Worm (Caenorhabditis elegans) whole organism, L1 larva: Measurements from ENCODE around the gene R10E4.7.

ENCODE experiments used
- F16B12.6 ChIP-seq: fragments of 150-350 bp; optimal IDR thresholded peaks from 2 replicates; lab custom pipeline; 2014; ENCODE audit warnings: missing biosample characterization, missing genetic modification characterization
- blmp-1 ChIP-seq: fragments of 150-350 bp; optimal IDR thresholded peaks from 2 replicates; lab custom pipeline; 2014; ENCODE audit warnings: missing biosample characterization, missing genetic modification characterization
- ceh-63 ChIP-seq: fragments of 200-800 bp; sonication (Bioruptor generic); optimal IDR thresholded peaks from 2 replicates; lab custom pipeline; 2018; ENCODE audit warnings: mild to moderate bottlenecking, missing genetic modification characterization, missing compliant biosample characterization
- ceh-82 ChIP-seq, 3 experiments: fragments of 150-350 bp in 1 of 3; sonication (generic microtip) in 2 of 3; optimal IDR thresholded peaks; 2 replicates each; lab custom pipeline; 2014 to 2017; ENCODE audit warnings: missing biosample characterization in 3 of 3, missing genetic modification characterization in 3 of 3
- ceh-88 ChIP-seq: fragments of 200-800 bp; sonication (Bioruptor generic); IDR thresholded peaks from 2 replicates; pipeline ENCODE4 v1.3.6; 2022; ENCODE audit warnings: missing genetic modification characterization, missing compliant biosample characterization
- ces-1 ChIP-seq: fragments of 150-350 bp; optimal IDR thresholded peaks from 2 replicates; lab custom pipeline; 2014; ENCODE audit warnings: missing biosample characterization, missing genetic modification reagents, missing genetic modification characterization
- efl-1 ChIP-seq, 4 experiments: fragments of 150-350 bp; optimal IDR thresholded peaks in 3 of 4; peaks in 1 of 4; 1 replicate in 1 of 4; 2 replicates in 3 of 4; lab custom pipeline; 2014; ENCODE audit warnings: missing biosample characterization in 2 of 4, missing genetic modification characterization in 2 of 4, missing genetic modification reagents in 2 of 4
- efl-3 ChIP-seq: fragments of 200-800 bp; sonication (Bioruptor generic); optimal IDR thresholded peaks from 2 replicates; lab custom pipeline; 2018; ENCODE audit warnings: mild to moderate bottlenecking, missing genetic modification characterization, missing compliant biosample characterization
- elt-3 ChIP-seq, 6 experiments: fragments of 150-350 bp in 1 of 6; sonication (generic microtip); optimal IDR thresholded peaks; 2 replicates each; lab custom pipeline; 2017 to 2018; ENCODE audit warnings: missing biosample characterization in 6 of 6, missing genetic modification characterization in 6 of 6, inconsistent platforms in 1 of 6
- ets-5 ChIP-seq: fragments of 200-800 bp; sonication (Bioruptor generic); IDR thresholded peaks from 2 replicates; pipeline ENCODE4 v1.3.6; 2022; ENCODE audit warnings: missing genetic modification characterization, missing compliant biosample characterization
- fkh-10 ChIP-seq: sonication (generic microtip); optimal IDR thresholded peaks from 2 replicates; lab custom pipeline; 2017; ENCODE audit warnings: missing biosample characterization, missing genetic modification reagents, missing genetic modification characterization
- fkh-8 ChIP-seq: sonication (generic microtip); optimal IDR thresholded peaks from 2 replicates; lab custom pipeline; 2016; ENCODE audit warnings: mild to moderate bottlenecking, missing genetic modification characterization, missing compliant biosample characterization
- fos-1 ChIP-seq: fragments of 150-350 bp; optimal IDR thresholded peaks from 2 replicates; lab custom pipeline; 2014; ENCODE audit warnings: missing biosample characterization, missing genetic modification characterization
- irx-1 ChIP-seq: sonication (generic microtip); optimal IDR thresholded peaks from 2 replicates; lab custom pipeline; 2016; ENCODE audit warnings: missing genetic modification characterization, missing compliant biosample characterization
- lin-13 ChIP-seq: fragments of 150-350 bp; optimal IDR thresholded peaks from 2 replicates; lab custom pipeline; 2014; ENCODE audit warnings: missing biosample characterization, missing genetic modification reagents, missing genetic modification characterization
- lin-14 ChIP-seq: fragments of 200-800 bp; sonication (Bioruptor generic); optimal IDR thresholded peaks from 2 replicates; lab custom pipeline; 2018; ENCODE audit warnings: mild to moderate bottlenecking, missing genetic modification characterization, moderate library complexity, missing compliant biosample characterization
- lin-15B ChIP-seq: fragments of 150-350 bp; sonication (generic microtip); optimal IDR thresholded peaks from 3 replicates; lab custom pipeline; 2014; ENCODE audit warnings: missing biosample characterization, missing genetic modification characterization
- lin-35 ChIP-seq, 2 experiments: fragments of 150-350 bp; optimal IDR thresholded peaks; 2 replicates each; lab custom pipeline; 2014; ENCODE audit warnings: missing biosample characterization in 2 of 2, missing genetic modification characterization in 2 of 2, missing genetic modification reagents in 2 of 2
- lir-3 ChIP-seq: sonication (generic microtip); optimal IDR thresholded peaks from 2 replicates; lab custom pipeline; 2016; ENCODE audit warnings: mild to moderate bottlenecking, missing genetic modification characterization, moderate library complexity, missing compliant biosample characterization; ENCODE audit not compliant: poor library complexity
- lsy-2 ChIP-seq, 2 experiments: fragments of 150-350 bp; optimal IDR thresholded peaks; 2 replicates each; lab custom pipeline; 2014; ENCODE audit warnings: missing biosample characterization in 2 of 2, missing genetic modification characterization in 2 of 2
- mab-9 ChIP-seq: fragments of 200-800 bp; sonication (Bioruptor generic); IDR thresholded peaks from 2 replicates; pipeline ENCODE4 v1.3.6; 2022; ENCODE audit warnings: missing genetic modification reagents, missing genetic modification characterization, missing compliant biosample characterization
- mef-2 ChIP-seq: fragments of 150-350 bp; optimal IDR thresholded peaks from 2 replicates; lab custom pipeline; 2014; ENCODE audit warnings: missing biosample characterization, missing genetic modification characterization
- mep-1 ChIP-seq: fragments of 150-350 bp; optimal IDR thresholded peaks from 2 replicates; lab custom pipeline; 2014; ENCODE audit warnings: missing biosample characterization, missing genetic modification characterization
- nhr-11 ChIP-seq: fragments of 150-350 bp; optimal IDR thresholded peaks from 2 replicates; lab custom pipeline; 2014; ENCODE audit warnings: missing biosample characterization, missing genetic modification characterization
- nhr-20 ChIP-seq: sonication (generic microtip); optimal IDR thresholded peaks from 2 replicates; lab custom pipeline; 2016; ENCODE audit warnings: mild to moderate bottlenecking, missing genetic modification characterization, missing compliant biosample characterization
- nhr-28 ChIP-seq: fragments of 150-350 bp; optimal IDR thresholded peaks from 2 replicates; lab custom pipeline; 2014; ENCODE audit warnings: missing biosample characterization, missing genetic modification characterization
- nhr-71 ChIP-seq: sonication (generic microtip); optimal IDR thresholded peaks from 2 replicates; lab custom pipeline; 2016; ENCODE audit warnings: mild to moderate bottlenecking, missing genetic modification characterization, moderate library complexity, missing compliant biosample characterization
- nhr-85 ChIP-seq: sonication (generic microtip); peaks from one replicate; lab custom pipeline; 2016; ENCODE audit warnings: missing genetic modification characterization, inconsistent platforms, missing compliant biosample characterization
- nhr-90 ChIP-seq: sonication (generic microtip); optimal IDR thresholded peaks from 2 replicates; lab custom pipeline; 2016; ENCODE audit warnings: mild to moderate bottlenecking, missing genetic modification characterization, missing compliant biosample characterization; ENCODE audit not compliant: poor library complexity
- pax-3 ChIP-seq: fragments of 200-800 bp; sonication (Bioruptor generic); optimal IDR thresholded peaks from 2 replicates; lab custom pipeline; 2018; ENCODE audit warnings: mild to moderate bottlenecking, missing genetic modification characterization, moderate library complexity, missing compliant biosample characterization
- rnt-1 ChIP-seq: sonication (generic microtip); optimal IDR thresholded peaks from 2 replicates; lab custom pipeline; 2016; ENCODE audit warnings: mild to moderate bottlenecking, missing genetic modification characterization, moderate library complexity, missing compliant biosample characterization
- snpc-4 ChIP-seq: fragments of 150-350 bp; optimal IDR thresholded peaks from 2 replicates; lab custom pipeline; 2014; ENCODE audit warnings: missing biosample characterization, missing genetic modification characterization
- snu-23 ChIP-seq: sonication (generic microtip); optimal IDR thresholded peaks from 2 replicates; lab custom pipeline; 2016; ENCODE audit warnings: missing genetic modification characterization, missing compliant biosample characterization
- sptf-1 ChIP-seq: fragments of 150-350 bp; optimal IDR thresholded peaks from 2 replicates; lab custom pipeline; 2014; ENCODE audit warnings: missing biosample characterization, missing genetic modification characterization
- tbx-2 ChIP-seq: sonication (generic microtip); optimal IDR thresholded peaks from 2 replicates; lab custom pipeline; 2016; ENCODE audit warnings: missing genetic modification characterization, missing compliant biosample characterization
- vab-15 ChIP-seq: sonication (generic microtip); optimal IDR thresholded peaks from 2 replicates; lab custom pipeline; 2017; ENCODE audit warnings: missing genotype, mild to moderate bottlenecking, missing genetic modification characterization, missing compliant biosample characterization
- zip-4 ChIP-seq: fragments of 200-800 bp; sonication (Bioruptor generic); optimal IDR thresholded peaks from 2 replicates; lab custom pipeline; 2018; ENCODE audit warnings: mild to moderate bottlenecking, missing genetic modification characterization, moderate library complexity, missing compliant biosample characterization
- ztf-11 ChIP-seq, 2 experiments: sonication (generic microtip); optimal IDR thresholded peaks; 2 replicates each; lab custom pipeline; 2016 to 2017; ENCODE audit warnings: missing genetic modification characterization in 2 of 2, missing biosample characterization in 1 of 2, missing compliant biosample characterization in 1 of 2

The R10E4.7 gene

ce11 chrIII:4323120-4323519 lies 28.5 kb downstream of the R10E4.7 start (continued):
- TF ChIP-seq lin-15B (tag; lab: Kevin White, UChicago) (no peak), nhr-71 (peak; percentile 63)
- TF ChIP-seq, all 84 proteins: peak for 23

- TF ChIP-seq efl-1 (optimal IDR thresholded peaks at IDR 0.05; lab: Kevin White, UChicago) (no peak), efl-1 (GFP tag; optimal IDR thresholded peaks at IDR 0.05 in 1 of 2; lab: Kevin White, UChicago) (peak in 1 of 2 experiments; percentile 63), efl-3 (GFP tag; lab: Kevin White, UChicago) (no peak), nhr-85 (peak; percentile 25)
Measured at ce11 chrIII:4323859-4324258, 29.2 kb downstream of the R10E4.7 start, which contains the start of gene H38K22.9. Gene H38K22.9 (plus strand): TSS chrIII:4324159.

ce11 chrIII:4328208-4328987 lies 33.8 kb downstream of the R10E4.7 start:
- TF ChIP-seq nhr-90 (tag; lab: Kevin White, UChicago) (no peak), pax-3 (tag; lab: Kevin White, UChicago) (no peak), ets-5 (GFP tag; lab: Robert Waterston, UW) (no peak), snu-23 (peak; percentile 41), fkh-10 (GFP tag; lab: Kevin White, UChicago) (no peak), mef-2 (no peak), nhr-85 (peak; percentile 25), ztf-11 (tag; optimal IDR thresholded peaks at IDR 0.05; lab: Kevin White, UChicago) (no peak), elt-3 (tag; optimal IDR thresholded peaks at IDR 0.05; lab: Kevin White, UChicago) (peak in 5 of 6 experiments; percentile 56 to 89 (median 65)), nhr-28 (no peak), mab-9 (GFP tag; lab: Robert Waterston, UW) (no peak), ceh-63 (GFP tag; lab: Kevin White, UChicago) (no peak), tbx-2 (tag; lab: Kevin White, UChicago) (no peak), blmp-1 (tag; lab: Kevin White, UChicago) (peak; percentile 75), lin-35 (GFP tag; optimal IDR thresholded peaks at IDR 0.05; lab: Kevin White, UChicago) (no peak), efl-3 (GFP tag; lab: Kevin White, UChicago) (no peak), nhr-20 (peak; percentile 4), nhr-11 (tag; lab: Kevin White, UChicago) (no peak), lin-14 (GFP tag; lab: Kevin White, UChicago) (peak; percentile 50)

- TF ChIP-seq nhr-85 (peak; percentile 82), lin-13 (no peak), mep-1 (tag; lab: Kevin White, UChicago) (peak; percentile 66), fos-1 (tag; lab: Kevin White, UChicago) (no peak), snu-23 (peak; percentile 27), elt-3 (tag; optimal IDR thresholded peaks at IDR 0.05; lab: Kevin White, UChicago) (peak in 1 of 6 experiments; percentile 26), lin-15B (tag; lab: Kevin White, UChicago) (no peak), lin-14 (GFP tag; lab: Kevin White, UChicago) (peak; percentile 63), ceh-88 (GFP tag; lab: Robert Waterston, UW) (no peak), ces-1 (GFP tag; lab: Kevin White, UChicago) (no peak), fkh-8 (no peak), lin-35 (GFP tag; optimal IDR thresholded peaks at IDR 0.05; lab: Kevin White, UChicago) (peak in 1 of 2 experiments; percentile 4), nhr-71 (peak; percentile 6), lir-3 (tag; lab: Kevin White, UChicago) (no peak), ets-5 (GFP tag; lab: Robert Waterston, UW) (no peak), ceh-82 (tag; optimal IDR thresholded peaks at IDR 0.05; lab: Kevin White, UChicago) (no peak), irx-1 (tag; lab: Kevin White, UChicago) (no peak), F16B12.6 (tag; lab: Kevin White, UChicago) (no peak), zip-4 (GFP tag; lab: Kevin White, UChicago) (no peak), nhr-20 (no peak), snpc-4 (tag; lab: Kevin White, UChicago) (no peak), vab-15 (tag; lab: Kevin White, UChicago) (no peak), blmp-1 (tag; lab: Kevin White, UChicago) (peak; percentile 90), rnt-1 (peak; percentile 16), sptf-1 (tag; lab: Kevin White, UChicago) (no peak), lsy-2 (tag; optimal IDR thresholded peaks at IDR 0.05; lab: Kevin White, UChicago) (peak in 1 of 2 experiments; percentile 24)
- TF ChIP-seq, all 84 proteins: peak for 10
Measured at ce11 chrIII:4330984-4331383, 36.4 kb downstream of the R10E4.7 start, which contains the start of gene gly-6. Gene gly-6 (minus strand): TSS chrIII:4331228.
